Fruit fly (Drosophila melanogaster): ENCODE results near the gene CG14325.

dm6 chr3R:17593470-17593869 lies 33.5 kb upstream of the CG14325 start:
- no peak for TF ChIP-seq Abd-B (GFP tag; optimal IDR thresholded peaks at IDR 0.05)
- TF ChIP-seq C15 (GFP tag; IDR thresholded peaks at IDR 0.05) = no peak
- no peak for TF ChIP-seq pnt (GFP tag; optimal IDR thresholded peaks at IDR 0.05)
- TF ChIP-seq CG18011 (GFP tag; optimal IDR thresholded peaks at IDR 0.05) = no peak
- no peak for TF ChIP-seq vfl (GFP tag; optimal IDR thresholded peaks at IDR 0.05)
- no peak for TF ChIP-seq slou (GFP tag; optimal IDR thresholded peaks at IDR 0.05)
- no peak for TF ChIP-seq hth (optimal IDR thresholded peaks at IDR 0.05)
- no peak for TF ChIP-seq pan (optimal IDR thresholded peaks at IDR 0.05)
- TF ChIP-seq pan (GFP tag; optimal IDR thresholded peaks at IDR 0.05 in 1 of 2, IDR thresholded peaks at IDR 0.05 in 1 of 2) = no peak
- TF ChIP-seq CG13894 (tag; optimal IDR thresholded peaks at IDR 0.05) = no peak
- TF ChIP-seq CG12769 (tag; optimal IDR thresholded peaks at IDR 0.05) = no peak
- no peak for TF ChIP-seq Rfx (GFP tag; IDR thresholded peaks at IDR 0.05)
- TF ChIP-seq kay (GFP tag; optimal IDR thresholded peaks at IDR 0.05) = no peak
- TF ChIP-seq CHES-1-like (GFP tag; optimal IDR thresholded peaks at IDR 0.05) = no peak
